Worm (Caenorhabditis elegans) whole organism, L1 larva: ENCODE data around the gene nhr-135.

Experiments
- aha-1 ChIP-seq: fragments of 150-350 bp; optimal IDR thresholded peaks from 2 replicates; lab custom pipeline; 2014; ENCODE audit warnings: missing biosample characterization, missing genetic modification characterization
- alr-1 ChIP-seq: fragments of 200-800 bp; sonication (Bioruptor generic); optimal IDR thresholded peaks from 2 replicates; lab custom pipeline; 2018; ENCODE audit warnings: borderline replicate concordance, mild to moderate bottlenecking, missing genetic modification characterization, missing compliant biosample characterization
- ceh-82 ChIP-seq, 3 experiments: fragments of 150-350 bp in 1 of 3; sonication (generic microtip) in 2 of 3; optimal IDR thresholded peaks; 2 replicates each; lab custom pipeline; 2014 to 2017; ENCODE audit warnings: missing biosample characterization in 3 of 3, missing genetic modification characterization in 3 of 3
- ces-1 ChIP-seq: fragments of 150-350 bp; optimal IDR thresholded peaks from 2 replicates; lab custom pipeline; 2014; ENCODE audit warnings: missing biosample characterization, missing genetic modification reagents, missing genetic modification characterization
- egl-27 ChIP-seq, 2 experiments: fragments of 150-350 bp in 1 of 2; sonication (generic microtip); optimal IDR thresholded peaks; 3 replicates each; lab custom pipeline; 2017 to 2018; ENCODE audit warnings: missing biosample characterization in 2 of 2, missing genetic modification characterization in 2 of 2, missing genetic modification reagents in 2 of 2
- jun-1 ChIP-seq: fragments of 150-350 bp; optimal IDR thresholded peaks from 2 replicates; lab custom pipeline; 2014; ENCODE audit warnings: missing biosample characterization, missing genetic modification reagents, missing genetic modification characterization
- nhr-28 ChIP-seq: fragments of 150-350 bp; optimal IDR thresholded peaks from 2 replicates; lab custom pipeline; 2014; ENCODE audit warnings: missing biosample characterization, missing genetic modification characterization
- nhr-77 ChIP-seq: fragments of 150-350 bp; optimal IDR thresholded peaks from 2 replicates; lab custom pipeline; 2014; ENCODE audit warnings: missing biosample characterization, missing genetic modification characterization
- skn-1 ChIP-seq: fragments of 150-350 bp; optimal IDR thresholded peaks from 2 replicates; lab custom pipeline; 2014; ENCODE audit warnings: missing biosample characterization, missing genetic modification characterization
- sox-4 ChIP-seq: sonication (generic microtip); optimal IDR thresholded peaks from 2 replicates; lab custom pipeline; 2016; ENCODE audit warnings: missing genetic modification characterization, missing compliant biosample characterization

DNA sequence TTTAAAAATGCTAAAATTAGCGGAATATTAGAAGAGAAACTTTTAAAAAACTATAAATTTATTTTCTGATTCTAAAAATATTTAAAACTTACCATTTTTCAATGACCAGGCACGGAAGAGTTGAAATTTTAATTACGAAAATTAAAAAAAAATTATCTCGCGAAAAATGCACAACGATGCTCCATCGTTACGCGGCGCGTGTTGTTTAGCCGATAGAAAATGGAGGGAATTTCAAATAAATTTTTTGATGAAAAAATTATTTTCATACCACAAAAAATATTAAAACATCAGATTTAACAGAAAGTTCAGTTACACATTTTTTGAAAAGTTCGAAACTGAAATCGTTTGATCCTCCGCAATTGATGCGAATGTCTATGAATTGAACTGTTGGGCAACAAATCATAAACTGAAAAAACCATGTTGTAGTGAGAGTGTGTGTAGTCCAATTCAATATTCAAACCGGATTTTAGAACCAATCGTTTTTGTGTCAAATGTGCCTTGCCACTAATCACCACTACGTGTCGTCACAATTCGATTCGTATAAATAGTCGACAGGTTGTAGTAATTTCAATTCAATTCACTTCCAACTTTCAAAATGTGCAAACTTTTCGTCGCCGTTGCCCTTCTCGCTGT lies 42.3 kb downstream of the nhr-135 start, which contains the start of the genes tofu-2 and spig-1:
- TF ChIP-seq aha-1 (tag; lab: Kevin White, UChicago), result no peak
- no peak for TF ChIP-seq ces-1
- TF ChIP-seq sox-4 (tag; lab: Kevin White, UChicago), result no peak
- no peak for TF ChIP-seq nhr-28 (tag; lab: Kevin White, UChicago)
- TF ChIP-seq jun-1 (tag; lab: Kevin White, UChicago), result no peak
- no peak for TF ChIP-seq alr-1 (tag; lab: Kevin White, UChicago)
- TF ChIP-seq ceh-82 (tag; optimal IDR thresholded peaks at IDR 0.05; lab: Kevin White, UChicago), result no peak
- TF ChIP-seq skn-1 (tag; lab: Kevin White, UChicago), result no peak
- TF ChIP-seq egl-27 (tag; optimal IDR thresholded peaks at IDR 0.05; lab: Kevin White, UChicago), result no peak
- TF ChIP-seq nhr-77 (tag; lab: Kevin White, UChicago), result no peak
